Worm (Caenorhabditis elegans) whole organism, young adult: Measurements from ENCODE around the gene ugt-3.

Source experiments
- C17E4.6 ChIP-seq: fragments of 200-800 bp; sonication (Bioruptor generic); IDR thresholded peaks from 2 replicates; pipeline ENCODE4 v1.3.6; 2022; ENCODE audit warnings: missing genetic modification reagents, missing genetic modification characterization, missing compliant biosample characterization
- D2030.7 ChIP-seq: fragments of 200-800 bp; sonication (Bioruptor generic); IDR thresholded peaks from 2 replicates; pipeline ENCODE4 v1.3.6; 2022; ENCODE audit warnings: missing genetic modification reagents, missing genetic modification characterization, missing compliant biosample characterization
- F55B11.4 ChIP-seq: sonication (generic microtip); optimal IDR thresholded peaks from 2 replicates; lab custom pipeline; 2016; ENCODE audit warnings: missing compliant biosample characterization, missing genetic modification characterization, borderline replicate concordance; ENCODE audit not compliant: insufficient read depth
- K11D2.4 ChIP-seq: fragments of 200-800 bp; sonication (Bioruptor generic); IDR thresholded peaks from 2 replicates; pipeline ENCODE4 v1.3.6; 2022; ENCODE audit warnings: missing genetic modification reagents, missing genetic modification characterization, missing compliant biosample characterization
- T07F8.4 ChIP-seq: sonication (generic microtip); optimal IDR thresholded peaks from 2 replicates; lab custom pipeline; 2016; ENCODE audit warnings: mild to moderate bottlenecking, missing genetic modification characterization, moderate library complexity, missing compliant biosample characterization
- T26A5.8 ChIP-seq: sonication (generic microtip); optimal IDR thresholded peaks from 2 replicates; lab custom pipeline; 2016; ENCODE audit warnings: missing genetic modification characterization, missing compliant biosample characterization
- Y56A3A.18 ChIP-seq: fragments of 200-800 bp; sonication (Bioruptor generic); IDR thresholded peaks from 2 replicates; pipeline ENCODE4 v1.3.6; 2022; ENCODE audit warnings: missing genetic modification reagents, missing genetic modification characterization, missing compliant biosample characterization
- akir-1 ChIP-seq: fragments of 200-800 bp; sonication (Bioruptor generic); optimal IDR thresholded peaks from 2 replicates; lab custom pipeline; 2018; ENCODE audit warnings: mild to moderate bottlenecking, missing genetic modification characterization, moderate library complexity, missing compliant biosample characterization
- athp-1 ChIP-seq: sonication (generic microtip); optimal IDR thresholded peaks from 2 replicates; lab custom pipeline; 2017; ENCODE audit warnings: mild to moderate bottlenecking, missing genetic modification characterization, missing compliant biosample characterization
- attf-3 ChIP-seq: fragments of 200-800 bp; sonication (Bioruptor generic); conservative IDR thresholded peaks from 2 replicates; pipeline ENCODE4 v1.3.6; 2022; ENCODE audit warnings: missing genetic modification reagents, missing genetic modification characterization, missing compliant biosample characterization
- attf-6 ChIP-seq: fragments of 200-800 bp; sonication (Bioruptor generic); IDR thresholded peaks from 2 replicates; pipeline ENCODE4 v1.3.6; 2022; ENCODE audit warnings: missing genetic modification reagents, missing genetic modification characterization, missing compliant biosample characterization
- bed-2 ChIP-seq: fragments of 200-800 bp; sonication (Bioruptor generic); IDR thresholded peaks from 2 replicates; pipeline ENCODE4 v1.3.6; 2022; ENCODE audit warnings: missing genetic modification reagents, missing genetic modification characterization, missing compliant biosample characterization
- ccch-3 ChIP-seq: fragments of 200-800 bp; sonication (Bioruptor generic); optimal IDR thresholded peaks from 2 replicates; lab custom pipeline; 2018; ENCODE audit warnings: mild to moderate bottlenecking, missing genetic modification characterization, missing compliant biosample characterization
- cebp-2 ChIP-seq: fragments of 200-800 bp; sonication (Bioruptor generic); IDR thresholded peaks from 2 replicates; pipeline ENCODE4 v1.3.6; 2022; ENCODE audit warnings: missing genetic modification characterization, missing compliant biosample characterization
- ceh-100 ChIP-seq: fragments of 200-800 bp; sonication (Bioruptor generic); IDR thresholded peaks from 2 replicates; pipeline ENCODE4 v1.3.6; 2022; ENCODE audit warnings: missing genetic modification reagents, missing genetic modification characterization, missing compliant biosample characterization
- die-1 ChIP-seq: sonication (generic microtip); optimal IDR thresholded peaks from 2 replicates; lab custom pipeline; 2016; ENCODE audit warnings: missing genotype, mild to moderate bottlenecking, missing genetic modification characterization, missing compliant biosample characterization
- dox-1 ChIP-seq: fragments of 200-800 bp; sonication (Bioruptor generic); IDR thresholded peaks from 2 replicates; pipeline ENCODE4 v1.3.6; 2022; ENCODE audit warnings: missing genetic modification reagents, missing genetic modification characterization, missing compliant biosample characterization
- egl-44 ChIP-seq: fragments of 200-800 bp; sonication (Bioruptor generic); IDR thresholded peaks from 2 replicates; pipeline ENCODE4 v1.3.6; 2022; ENCODE audit warnings: missing genetic modification reagents, missing genetic modification characterization, missing compliant biosample characterization
- gei-17 ChIP-seq: fragments of 200-800 bp; sonication (Bioruptor generic); optimal IDR thresholded peaks from 2 replicates; lab custom pipeline; 2018; ENCODE audit warnings: mild to moderate bottlenecking, missing genetic modification characterization, missing compliant biosample characterization
- him-1 ChIP-seq: sonication (generic microtip); optimal IDR thresholded peaks from 2 replicates; lab custom pipeline; 2016; ENCODE audit warnings: missing genotype, missing genetic modification reagents, missing genetic modification characterization, missing compliant biosample characterization
- hlh-12 ChIP-seq: sonication (generic microtip); optimal IDR thresholded peaks from 2 replicates; lab custom pipeline; 2016; ENCODE audit warnings: missing genetic modification characterization, missing compliant biosample characterization
- hlh-26 ChIP-seq: fragments of 200-800 bp; sonication (Bioruptor generic); conservative IDR thresholded peaks from 2 replicates; pipeline ENCODE4 v1.3.6; 2022; ENCODE audit warnings: missing genetic modification reagents, missing genetic modification characterization, missing compliant biosample characterization
- hmg-1.2 ChIP-seq: fragments of 200-800 bp; sonication (Bioruptor generic); IDR thresholded peaks from 2 replicates; pipeline ENCODE4 v1.3.6; 2022; ENCODE audit warnings: missing genetic modification reagents, missing genetic modification characterization, missing compliant biosample characterization
- hrde-1 ChIP-seq: sonication (generic microtip); optimal IDR thresholded peaks from 2 replicates; lab custom pipeline; 2016; ENCODE audit warnings: missing genetic modification characterization, mild to moderate bottlenecking, missing compliant biosample characterization, moderate library complexity, missing genotype, missing genetic modification reagents, borderline replicate concordance
- lin-40 ChIP-seq: sonication (generic microtip); optimal IDR thresholded peaks from 2 replicates; lab custom pipeline; 2016; ENCODE audit warnings: missing genetic modification characterization, mild to moderate bottlenecking, missing compliant biosample characterization, missing genotype, missing genetic modification reagents
- lin-54 ChIP-seq: fragments of 200-800 bp; sonication (Bioruptor generic); optimal IDR thresholded peaks from 2 replicates; lab custom pipeline; 2018; ENCODE audit warnings: mild to moderate bottlenecking, missing genetic modification characterization, missing compliant biosample characterization
- lsl-1 ChIP-seq: fragments of 200-800 bp; sonication (Bioruptor generic); optimal IDR thresholded peaks from 2 replicates; lab custom pipeline; 2018; ENCODE audit warnings: mild to moderate bottlenecking, missing genetic modification characterization, moderate library complexity, missing compliant biosample characterization
- lsy-27 ChIP-seq: sonication (generic microtip); optimal IDR thresholded peaks from 2 replicates; lab custom pipeline; 2017; ENCODE audit warnings: missing genetic modification characterization, mild to moderate bottlenecking, missing compliant biosample characterization, antibody characterized with exemption, missing genotype, borderline replicate concordance; ENCODE audit not compliant: insufficient read depth
- madf-10 ChIP-seq: sonication (generic microtip); optimal IDR thresholded peaks from 2 replicates; lab custom pipeline; 2016; ENCODE audit warnings: mild to moderate bottlenecking, missing genetic modification characterization, missing compliant biosample characterization
- madf-3 ChIP-seq: fragments of 200-800 bp; sonication (Bioruptor generic); IDR thresholded peaks from 2 replicates; pipeline ENCODE4 v1.3.6; 2022; ENCODE audit warnings: missing genetic modification reagents, missing genetic modification characterization, missing compliant biosample characterization
- madf-8 ChIP-seq: fragments of 200-800 bp; sonication (Bioruptor generic); conservative IDR thresholded peaks from 2 replicates; pipeline ENCODE4 v1.3.6; 2022; ENCODE audit warnings: missing genetic modification reagents, missing genetic modification characterization, missing compliant biosample characterization
- mcd-1 ChIP-seq: fragments of 200-800 bp; sonication (Bioruptor generic); IDR thresholded peaks from 2 replicates; pipeline ENCODE4 v1.3.6; 2022; ENCODE audit warnings: missing genetic modification reagents, missing genetic modification characterization, missing compliant biosample characterization
- mxl-1 ChIP-seq: sonication (generic microtip); optimal IDR thresholded peaks from 2 replicates; lab custom pipeline; 2016; ENCODE audit warnings: missing genetic modification characterization, missing compliant biosample characterization
- nfyb-1 ChIP-seq: fragments of 200-800 bp; sonication (Bioruptor generic); IDR thresholded peaks from 2 replicates; pipeline ENCODE4 v1.3.6; 2022; ENCODE audit warnings: missing genetic modification reagents, missing genetic modification characterization, missing compliant biosample characterization
- nhr-80 ChIP-seq: sonication (generic microtip); optimal IDR thresholded peaks from 2 replicates; lab custom pipeline; 2016; ENCODE audit warnings: missing genetic modification characterization, missing compliant biosample characterization
- rec-8 ChIP-seq, 2 experiments: sonication (generic microtip); optimal IDR thresholded peaks; 2 replicates each; lab custom pipeline; 2016; ENCODE audit warnings: mild to moderate bottlenecking in 2 of 2, missing genetic modification characterization in 2 of 2, missing genetic modification reagents in 2 of 2, missing genotype in 2 of 2, missing biosample characterization in 1 of 2, missing compliant biosample characterization in 1 of 2, moderate library complexity in 1 of 2
- repo-1 ChIP-seq: sonication (generic microtip); optimal IDR thresholded peaks from 2 replicates; lab custom pipeline; 2017; ENCODE audit warnings: mild to moderate bottlenecking, missing genetic modification characterization, missing compliant biosample characterization
- snpc-1.1 ChIP-seq: sonication (generic microtip); optimal IDR thresholded peaks from 2 replicates; lab custom pipeline; 2017; ENCODE audit warnings: missing genetic modification characterization, mild to moderate bottlenecking, missing compliant biosample characterization, antibody characterized with exemption, moderate library complexity, missing genotype, missing genetic modification reagents; ENCODE audit not compliant: insufficient read depth
- snpc-3.4 ChIP-seq: sonication (generic microtip); optimal IDR thresholded peaks from 2 replicates; lab custom pipeline; 2017; ENCODE audit warnings: missing genetic modification characterization, mild to moderate bottlenecking, missing compliant biosample characterization, antibody characterized with exemption, moderate library complexity, missing genotype, missing genetic modification reagents
- somi-1 ChIP-seq: fragments of 200-800 bp; sonication (Bioruptor generic); optimal IDR thresholded peaks from 2 replicates; lab custom pipeline; 2018; ENCODE audit warnings: mild to moderate bottlenecking, missing genetic modification characterization, missing compliant biosample characterization
- sptf-2 ChIP-seq: fragments of 200-800 bp; sonication (Bioruptor generic); optimal IDR thresholded peaks from 2 replicates; lab custom pipeline; 2018; ENCODE audit warnings: mild to moderate bottlenecking, missing genetic modification characterization, missing compliant biosample characterization
- tbp1 ChIP-seq: fragments of 200-800 bp; sonication (Bioruptor generic); optimal IDR thresholded peaks from 2 replicates; lab custom pipeline; 2018; ENCODE audit warnings: mild to moderate bottlenecking, missing genetic modification characterization, missing compliant biosample characterization
- zim-3 ChIP-seq: sonication (generic microtip); optimal IDR thresholded peaks from 2 replicates; lab custom pipeline; 2017; ENCODE audit warnings: mild to moderate bottlenecking, missing genetic modification characterization, moderate library complexity, missing compliant biosample characterization
- ztf-22 ChIP-seq: fragments of 200-800 bp; sonication (Bioruptor generic); optimal IDR thresholded peaks from 2 replicates; lab custom pipeline; 2018; ENCODE audit warnings: mild to moderate bottlenecking, missing genetic modification characterization, moderate library complexity, missing compliant biosample characterization
- ztf-6 ChIP-seq: fragments of 200-800 bp; sonication (Bioruptor generic); IDR thresholded peaks from 2 replicates; pipeline ENCODE4 v1.3.6; 2022; ENCODE audit warnings: missing genetic modification reagents, missing genetic modification characterization, missing compliant biosample characterization

Gene ugt-3

DNA sequence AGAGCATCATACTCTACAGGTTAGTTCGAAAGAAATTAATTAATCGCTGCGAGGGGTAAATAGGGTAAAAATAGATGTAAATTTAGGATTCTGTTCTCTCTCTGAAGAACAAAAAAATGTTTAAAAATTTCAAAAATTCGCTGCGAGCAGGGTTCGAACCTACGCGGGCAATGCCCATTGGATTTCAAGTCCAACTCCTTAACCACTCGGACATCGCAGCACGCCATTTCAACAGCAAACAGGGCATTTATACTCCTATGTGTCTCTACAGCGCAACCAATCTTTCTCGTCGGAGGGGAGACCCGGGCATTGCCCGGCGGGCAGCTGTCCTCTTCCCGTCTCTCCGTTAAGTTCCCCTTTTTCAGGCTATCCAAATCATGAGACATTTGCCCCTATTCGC, 19.8 kb downstream of the ugt-3 start (continued):
- TF ChIP-seq tbp1 (peak; percentile 99), him-1 (tag; lab: Kevin White, UChicago) (peak; percentile 76), zim-3 (peak; percentile 91), lsl-1 (GFP tag; lab: Kevin White, UChicago) (peak; percentile 37), D2030.7 (peak; percentile 68), lin-54 (no peak), madf-10 (tag; lab: Kevin White, UChicago) (peak; percentile 47), bed-2 (GFP tag; lab: Robert Waterston, UW) (no peak), mcd-1 (GFP tag; lab: Robert Waterston, UW) (peak; percentile 72), sptf-2 (GFP tag; lab: Kevin White, UChicago) (peak; percentile 59), lin-40 (tag; lab: Kevin White, UChicago) (peak; percentile 14), madf-3 (GFP tag; lab: Robert Waterston, UW) (no peak), hmg-1.2 (GFP tag; lab: Robert Waterston, UW) (peak; percentile 76), Y56A3A.18 (GFP tag; lab: Robert Waterston, UW) (peak; percentile 79), die-1 (tag; lab: Kevin White, UChicago) (peak; percentile 89), cebp-2 (GFP tag; lab: Robert Waterston, UW) (peak; percentile 80; the same call in 1 of the 2 replicates), hrde-1 (no peak), T26A5.8 (tag; lab: Kevin White, UChicago) (peak; percentile 59), akir-1 (no peak), rec-8 (tag; optimal IDR thresholded peaks at IDR 0.05; lab: Kevin White, UChicago) (peak; percentile 75 to 84), K11D2.4 (no peak), gei-17 (GFP tag; lab: Kevin White, UChicago) (peak; percentile 13), mxl-1 (tag; lab: Kevin White, UChicago) (peak; percentile 72), ztf-22 (peak; percentile 21), snpc-1.1 (peak; percentile 2), F55B11.4 (tag; lab: Kevin White, UChicago) (no peak), hlh-12 (tag; lab: Kevin White, UChicago) (peak; percentile 4), snpc-3.4 (peak; percentile 65), ccch-3 (no peak), T07F8.4 (tag; lab: Kevin White, UChicago) (peak; percentile 71), athp-1 (tag; lab: Kevin White, UChicago) (peak; percentile 72), attf-3 (GFP tag; lab: Robert Waterston, UW) (peak; percentile 65), egl-44 (no peak; the same call in 1 of the 2 replicates)
- TF ChIP-seq, all 124 proteins: peak for 73

DNA sequence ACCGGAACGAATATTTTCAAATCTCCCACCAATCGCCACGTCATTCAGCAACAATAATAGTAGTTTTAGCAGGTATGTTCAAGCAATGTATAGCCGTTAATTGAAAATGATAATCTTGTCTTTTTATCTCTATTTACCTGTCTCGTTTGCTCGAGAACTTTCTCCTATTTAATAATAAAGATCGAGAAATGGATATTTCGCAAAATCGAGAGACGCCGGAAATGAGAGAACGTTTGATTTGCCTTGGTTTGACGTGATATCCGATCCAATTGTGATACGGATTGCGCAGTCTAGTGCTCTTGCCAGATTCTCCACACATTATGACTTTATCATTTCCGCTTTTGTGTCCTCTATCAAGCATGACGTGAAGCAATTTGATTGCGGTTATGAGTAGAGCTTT, 26.2 kb downstream of the ugt-3 start:
- TF ChIP-seq K11D2.4: no peak
- TF ChIP-seq akir-1: no peak
- TF ChIP-seq madf-8 (GFP tag; lab: Robert Waterston, UW): no peak
- no peak for TF ChIP-seq attf-6 (GFP tag; lab: Robert Waterston, UW)

DNA sequence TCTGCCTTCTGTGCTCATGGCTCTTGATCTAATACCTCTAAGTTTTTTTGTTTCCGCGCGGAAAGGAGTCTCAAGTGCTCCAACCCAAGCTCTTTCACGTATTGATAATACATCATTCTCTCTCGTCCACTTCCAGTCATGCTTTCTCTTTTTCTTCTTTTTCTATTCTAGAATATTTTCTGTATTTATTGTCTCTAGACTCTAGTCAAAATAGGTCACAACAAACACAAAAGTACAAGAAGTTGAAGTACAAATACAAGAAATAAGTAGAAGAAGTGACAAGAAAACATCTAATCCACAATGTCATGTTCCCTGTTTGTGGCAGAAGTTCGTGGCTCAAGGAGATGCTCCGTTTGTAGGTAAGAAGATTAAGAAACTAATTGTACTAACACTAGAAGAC, 26.8 kb downstream of the ugt-3 start, which contains the start of gene ZC455.1:
ZC455.1 (plus strand) TSS at position 301 of the 400 bp plus-strand sequence.
- no peak for TF ChIP-seq nfyb-1 (GFP tag; lab: Robert Waterston, UW)
- TF ChIP-seq ceh-100 (GFP tag; lab: Robert Waterston, UW): no peak
- TF ChIP-seq lin-40 (tag; lab: Kevin White, UChicago): no peak
- TF ChIP-seq lsy-27: no peak
- no peak for TF ChIP-seq nhr-80 (tag; lab: Kevin White, UChicago)
- TF ChIP-seq hlh-26 (GFP tag; lab: Robert Waterston, UW): no peak
- no peak for TF ChIP-seq repo-1 (tag; lab: Kevin White, UChicago)
- no peak for TF ChIP-seq C17E4.6 (GFP tag; lab: Robert Waterston, UW)
- TF ChIP-seq somi-1 (GFP tag; lab: Kevin White, UChicago): no peak
- no peak for TF ChIP-seq ztf-6 (GFP tag; lab: Robert Waterston, UW)
- no peak for TF ChIP-seq K11D2.4
- no peak for TF ChIP-seq dox-1
